Worm (Caenorhabditis elegans) whole organism, mixed stage, embryonic: ENCODE results near the gene K08H2.2.

ENCODE experiments used
- blmp-1 ChIP-seq: fragments of 150-350 bp; optimal IDR thresholded peaks from 2 replicates; lab custom pipeline; 2014; ENCODE audit warnings: missing biosample characterization, missing genetic modification characterization
- ceh-83 ChIP-seq: fragments of 200-800 bp; sonication (Bioruptor generic); optimal IDR thresholded peaks from 2 replicates; lab custom pipeline; 2018; ENCODE audit warnings: mild to moderate bottlenecking, missing genetic modification characterization, missing compliant biosample characterization
- lin-32 ChIP-seq: fragments of 200-800 bp; sonication (Bioruptor generic); optimal IDR thresholded peaks from 2 replicates; lab custom pipeline; 2018; ENCODE audit warnings: mild to moderate bottlenecking, missing genetic modification characterization, missing compliant biosample characterization
- nhr-237 ChIP-seq: fragments of 150-350 bp; optimal IDR thresholded peaks from 2 replicates; lab custom pipeline; 2014; ENCODE audit warnings: missing biosample characterization, missing genetic modification characterization
- nhr-76 ChIP-seq: sonication (generic microtip); optimal IDR thresholded peaks from 2 replicates; lab custom pipeline; 2017; ENCODE audit warnings: missing biosample characterization, missing genetic modification characterization
- pha-4 ChIP-seq: fragments of 150-350 bp; optimal IDR thresholded peaks from 2 replicates; lab custom pipeline; 2018; ENCODE audit warnings: missing biosample characterization, missing genetic modification reagents, missing genetic modification characterization
- snpc-4 ChIP-seq: fragments of 150-350 bp; optimal IDR thresholded peaks from 2 replicates; lab custom pipeline; 2014; ENCODE audit warnings: missing biosample characterization, missing genetic modification characterization
- unc-62 ChIP-seq: fragments of 150-350 bp; optimal IDR thresholded peaks from 2 replicates; lab custom pipeline; 2014; ENCODE audit warnings: missing biosample characterization, missing genetic modification reagents, missing genetic modification characterization

- no peak for TF ChIP-seq snpc-4
- no peak for TF ChIP-seq nhr-76 (tag; lab: Kevin White, UChicago)
- TF ChIP-seq ceh-83 (GFP tag; lab: Kevin White, UChicago), result no peak
- TF ChIP-seq blmp-1 (tag; lab: Kevin White, UChicago), result no peak
- TF ChIP-seq nhr-237 (tag; lab: Kevin White, UChicago), result no peak
- TF ChIP-seq lin-32 (GFP tag; lab: Kevin White, UChicago), result no peak
- no peak for TF ChIP-seq pha-4 (tag; lab: Kevin White, UChicago)
- no peak for TF ChIP-seq unc-62 (GFP tag; lab: Kevin White, UChicago)
Observed at ce11 chrX:13247614-13248013, 12.8 kb upstream of the K08H2.2 start.
